Fruit fly (Drosophila melanogaster): ENCODE data around the gene Dnz1.

The Dnz1 gene

DNA sequence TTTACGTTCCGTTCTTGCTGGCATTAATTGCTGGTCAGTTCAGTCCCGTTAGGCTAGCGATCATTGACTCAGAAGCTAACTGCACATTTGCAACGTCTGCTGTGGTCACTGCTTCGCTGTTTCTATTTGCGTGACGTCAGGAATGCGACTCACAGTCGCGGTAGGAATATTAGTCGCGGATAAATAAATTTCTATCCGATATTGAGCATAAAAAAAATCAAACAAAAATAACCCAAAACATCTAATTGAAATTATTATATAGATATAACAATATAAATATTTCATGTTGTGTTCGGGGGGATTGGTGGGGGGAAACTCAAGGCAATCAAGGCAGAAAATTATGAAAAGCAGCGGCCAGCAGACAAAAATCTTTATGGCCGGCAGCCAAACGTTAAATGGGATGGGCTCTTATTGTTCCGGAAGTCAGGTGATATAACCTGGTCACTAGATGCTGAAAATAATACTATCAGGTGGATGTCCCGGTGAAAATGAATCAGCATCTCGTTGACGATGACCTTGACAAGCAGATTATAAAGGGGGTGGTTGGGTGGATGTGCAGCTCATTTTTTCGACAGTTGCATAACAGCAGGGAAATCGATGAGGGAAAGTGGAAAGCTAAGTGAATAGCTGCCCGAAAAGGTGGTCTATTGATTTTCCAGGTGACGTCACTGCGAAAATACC lies 6.8 kb downstream of the Dnz1 start, which contains the start of gene SmydA-3:
SmydA-3 (plus strand) TSS at position 631 of the 681 bp plus-strand sequence.
- no peak for TF ChIP-seq aop (GFP tag; IDR thresholded peaks at IDR 0.05)
- no peak for TF ChIP-seq CG15269 (tag; optimal IDR thresholded peaks at IDR 0.05)
- TF ChIP-seq pho (GFP tag; optimal IDR thresholded peaks at IDR 0.05) = no peak
- TF ChIP-seq so (GFP tag; IDR thresholded peaks at IDR 0.05) = peak; percentile 47; the same call in 1 of the 3 replicates
- no peak for TF ChIP-seq Sox102F (GFP tag; optimal IDR thresholded peaks at IDR 0.05)
- TF ChIP-seq BEAF-32 (GFP tag; optimal IDR thresholded peaks at IDR 0.05) = no peak
- TF ChIP-seq grn (GFP tag; optimal IDR thresholded peaks at IDR 0.05) = no peak
- TF ChIP-seq sisA (GFP tag; IDR thresholded peaks at IDR 0.05) = no peak
- TF ChIP-seq Dad (GFP tag; optimal IDR thresholded peaks at IDR 0.05) = no peak
- no peak for TF ChIP-seq CG11723 (GFP tag; optimal IDR thresholded peaks at IDR 0.05)
- peak; percentile 62 for TF ChIP-seq sd (tag; optimal IDR thresholded peaks at IDR 0.05)
- no peak for TF ChIP-seq CG11398 (GFP tag; optimal IDR thresholded peaks at IDR 0.05)
- TF ChIP-seq gcm (GFP tag; optimal IDR thresholded peaks at IDR 0.05) = no peak
- TF ChIP-seq luna (GFP tag; optimal IDR thresholded peaks at IDR 0.05) = no peak
- TF ChIP-seq CG8281 (tag; optimal IDR thresholded peaks at IDR 0.05) = no peak
- TF ChIP-seq tap (tag; optimal IDR thresholded peaks at IDR 0.05) = no peak
- TF ChIP-seq CG11085 (GFP tag; IDR thresholded peaks at IDR 0.05) = no peak
- TF ChIP-seq D19A (tag; optimal IDR thresholded peaks at IDR 0.05) = no peak
- TF ChIP-seq tup (GFP tag; optimal IDR thresholded peaks at IDR 0.05) = no peak
- TF ChIP-seq jing (GFP tag; optimal IDR thresholded peaks at IDR 0.05) = no peak
- no peak for TF ChIP-seq prd (optimal IDR thresholded peaks at IDR 0.05)
- peak; percentile 59; the same call in 1 of the 3 replicates for TF ChIP-seq prd (GFP tag; IDR thresholded peaks at IDR 0.05)
- TF ChIP-seq p53 (GFP tag; optimal IDR thresholded peaks at IDR 0.05) = no peak
- TF ChIP-seq Atf6 (GFP tag; IDR thresholded peaks at IDR 0.05) = no peak
- TF ChIP-seq pita (GFP tag; optimal IDR thresholded peaks at IDR 0.05) = no peak
- 0 out of 2 replicates have a peak, but pooled peaks have one; percentile 27 for TF ChIP-seq ap (GFP tag; IDR thresholded peaks at IDR 0.05)
- no peak for TF ChIP-seq lbe (GFP tag; optimal IDR thresholded peaks at IDR 0.05)
- no peak for TF ChIP-seq ro (GFP tag; IDR thresholded peaks at IDR 0.05)
- peak; percentile 34 for TF ChIP-seq CG18262 (tag; optimal IDR thresholded peaks at IDR 0.05)
- TF ChIP-seq gcm2 (GFP tag; optimal IDR thresholded peaks at IDR 0.05) = no peak
- no peak for TF ChIP-seq Atf3 (GFP tag; optimal IDR thresholded peaks at IDR 0.05)
- no peak for TF ChIP-seq Eip74EF (GFP tag; optimal IDR thresholded peaks at IDR 0.05)
- TF ChIP-seq Xbp1 (GFP tag; optimal IDR thresholded peaks at IDR 0.05) = peak; percentile 23
- peak; percentile 14; the same call in 1 of the 3 replicates for TF ChIP-seq dysf (GFP tag; IDR thresholded peaks at IDR 0.05)
- TF ChIP-seq CG8290 (GFP tag; optimal IDR thresholded peaks at IDR 0.05) = no peak
- no peak for TF ChIP-seq CG8290 (tag; optimal IDR thresholded peaks at IDR 0.05)
- no peak for TF ChIP-seq btn (GFP tag; optimal IDR thresholded peaks at IDR 0.05)
- TF ChIP-seq danr (GFP tag; IDR thresholded peaks at IDR 0.05) = no peak
- TF ChIP-seq Fer3 (tag; optimal IDR thresholded peaks at IDR 0.05) = no peak
- TF ChIP-seq Doc2 (GFP tag; IDR thresholded peaks at IDR 0.05) = no peak
- no peak for TF ChIP-seq CG6813 (GFP tag; optimal IDR thresholded peaks at IDR 0.05)
- TF ChIP-seq klu (GFP tag; IDR thresholded peaks at IDR 0.05) = no peak
- TF ChIP-seq ato (GFP tag; IDR thresholded peaks at IDR 0.05; ENCODE audit: partially characterized antibody) = no peak
- TF ChIP-seq gem (tag; optimal IDR thresholded peaks at IDR 0.05) = no peak
- TF ChIP-seq CG12769 (tag; optimal IDR thresholded peaks at IDR 0.05) = no peak
- no peak for TF ChIP-seq CG16779 (GFP tag; IDR thresholded peaks at IDR 0.05)
- no peak for TF ChIP-seq kni (GFP tag; optimal IDR thresholded peaks at IDR 0.05)
- no peak for TF ChIP-seq tna (GFP tag; IDR thresholded peaks at IDR 0.05; ENCODE audit: partially characterized antibody)
- TF ChIP-seq CG3281 (GFP tag; optimal IDR thresholded peaks at IDR 0.05) = peak; percentile 44
- no peak for TF ChIP-seq CG4854 (GFP tag; optimal IDR thresholded peaks at IDR 0.05)
- TF ChIP-seq pzg (GFP tag; optimal IDR thresholded peaks at IDR 0.05) = no peak
